Fruit fly (Drosophila melanogaster) whole organism, embryonic: ENCODE results near the gene CHES-1-like.

ENCODE experiments used
- Abd-B ChIP-seq: fragments of 200-800 bp; sonication (Bioruptor generic); optimal IDR thresholded peaks from 2 replicates; lab custom pipeline; 2018; ENCODE audit warnings: missing biosample characterization, mild to moderate bottlenecking, missing genetic modification characterization, moderate library complexity
- Bdp1 ChIP-seq: fragments of 200-800 bp; sonication (Bioruptor generic); optimal IDR thresholded peaks from 3 replicates; lab custom pipeline; 2016; ENCODE audit warnings: missing biosample characterization, missing genetic modification characterization
- Bgb ChIP-seq: fragments of 200-800 bp; sonication (Bioruptor generic); IDR thresholded peaks from 2 replicates; pipeline ENCODE4 v1.3.6; 2022; ENCODE audit warnings: missing biosample characterization, missing genetic modification characterization; ENCODE audit not compliant: partially characterized antibody
- CG10267 ChIP-seq: fragments of 200-800 bp; sonication (Bioruptor generic); optimal IDR thresholded peaks from 2 replicates; lab custom pipeline; 2018; ENCODE audit warnings: missing biosample characterization, mild to moderate bottlenecking, missing genetic modification characterization, moderate library complexity
- CG10543 ChIP-seq: fragments of 200-800 bp; sonication (Bioruptor generic); optimal IDR thresholded peaks from 3 replicates; lab custom pipeline; 2017; ENCODE audit warnings: missing biosample characterization, mild to moderate bottlenecking, missing genetic modification characterization, moderate library complexity
- CG11247 ChIP-seq: fragments of 200-800 bp; sonication (Bioruptor generic); IDR thresholded peaks from 2 replicates; pipeline ENCODE4 v1.3.6; 2022; ENCODE audit warnings: missing biosample characterization, missing genetic modification characterization
- CG12071 ChIP-seq: fragments of 200-800 bp; sonication (Bioruptor generic); optimal IDR thresholded peaks from 3 replicates; lab custom pipeline; 2018; ENCODE audit warnings: missing biosample characterization, mild to moderate bottlenecking, missing genetic modification characterization
- CG12104 ChIP-seq: fragments of 200-800 bp; sonication (Bioruptor generic); optimal IDR thresholded peaks from 3 replicates; lab custom pipeline; 2016; ENCODE audit warnings: missing biosample characterization, missing genetic modification characterization
- CG12659 ChIP-seq: fragments of 200-800 bp; sonication (Bioruptor generic); optimal IDR thresholded peaks from 3 replicates; lab custom pipeline; 2017; ENCODE audit warnings: mild to moderate bottlenecking, missing biosample characterization, missing genetic modification reagents, missing genetic modification characterization
- CG13123 ChIP-seq: fragments of 200-800 bp; sonication (Bioruptor generic); optimal IDR thresholded peaks from 2 replicates; lab custom pipeline; 2016; ENCODE audit warnings: missing biosample characterization, missing genetic modification characterization
- CG14014 ChIP-seq: fragments of 200-800 bp; sonication (Bioruptor generic); IDR thresholded peaks from 2 replicates; pipeline ENCODE4 v1.3.6; 2022; ENCODE audit warnings: missing biosample characterization, missing genetic modification characterization
- CG14710 ChIP-seq: fragments of 200-800 bp; sonication (Bioruptor generic); optimal IDR thresholded peaks from 3 replicates; lab custom pipeline; 2019; ENCODE audit warnings: missing biosample characterization, mild to moderate bottlenecking, missing genetic modification characterization, moderate library complexity
- CG15514 ChIP-seq: fragments of 200-800 bp; sonication (Bioruptor generic); optimal IDR thresholded peaks from 3 replicates; lab custom pipeline; 2017; ENCODE audit warnings: missing biosample characterization, missing genetic modification characterization, mild to moderate bottlenecking, moderate library complexity, missing genetic modification reagents
- CG15696 ChIP-seq: fragments of 200-800 bp; sonication (Bioruptor generic); optimal IDR thresholded peaks from 2 replicates; lab custom pipeline; 2019; ENCODE audit warnings: missing biosample characterization, mild to moderate bottlenecking, missing genetic modification characterization, moderate library complexity
- CG17328 ChIP-seq: fragments of 200-800 bp; sonication (Bioruptor generic); IDR thresholded peaks from 2 replicates; pipeline ENCODE4 v1.3.6; 2022; ENCODE audit warnings: missing biosample characterization, missing genetic modification characterization
- CG17802 ChIP-seq: fragments of 200-800 bp; sonication (Bioruptor generic); optimal IDR thresholded peaks from 2 replicates; lab custom pipeline; 2018; ENCODE audit warnings: missing biosample characterization, mild to moderate bottlenecking, missing genetic modification characterization, moderate library complexity
- CG17829 ChIP-seq: fragments of 200-800 bp; optimal IDR thresholded peaks from 2 replicates; lab custom pipeline; 2019; ENCODE audit warnings: missing biosample characterization, mild to moderate bottlenecking, missing genetic modification characterization, moderate library complexity
- CG18262 ChIP-seq: fragments of 200-800 bp; optimal IDR thresholded peaks from 3 replicates; lab custom pipeline; 2019; ENCODE audit warnings: missing biosample characterization, mild to moderate bottlenecking, missing genetic modification characterization, moderate library complexity
- CG30020 ChIP-seq: fragments of 200-800 bp; optimal IDR thresholded peaks from 2 replicates; lab custom pipeline; 2019; ENCODE audit warnings: missing biosample characterization, mild to moderate bottlenecking, missing genetic modification characterization, moderate library complexity
- CG4328 ChIP-seq: fragments of 200-800 bp; sonication (Bioruptor generic); optimal IDR thresholded peaks from 3 replicates; lab custom pipeline; 2017; ENCODE audit warnings: missing biosample characterization, missing genetic modification reagents, missing genetic modification characterization
- CG4617 ChIP-seq: fragments of 200-800 bp; sonication (Bioruptor generic); optimal IDR thresholded peaks from 3 replicates; lab custom pipeline; 2016; ENCODE audit warnings: missing biosample characterization, missing genetic modification characterization, borderline replicate concordance
- CG6683 ChIP-seq: fragments of 200-800 bp; sonication (Bioruptor generic); optimal IDR thresholded peaks from 2 replicates; lab custom pipeline; 2017; ENCODE audit warnings: missing biosample characterization, mild to moderate bottlenecking, missing genetic modification characterization, missing genetic modification reagents
- CG6765 ChIP-seq: fragments of 200-800 bp; sonication (Bioruptor generic); optimal IDR thresholded peaks from 3 replicates; lab custom pipeline; 2017; ENCODE audit warnings: missing biosample characterization, mild to moderate bottlenecking, missing genetic modification characterization
- CG7372 ChIP-seq: fragments of 200-800 bp; sonication (Bioruptor generic); IDR thresholded peaks from 2 replicates; pipeline ENCODE4 v1.3.6; 2022; ENCODE audit warnings: missing biosample characterization, missing genetic modification characterization
- CG8944 ChIP-seq: fragments of 200-800 bp; sonication (Bioruptor generic); optimal IDR thresholded peaks from 3 replicates; lab custom pipeline; 2016; ENCODE audit warnings: missing biosample characterization, missing genetic modification characterization
- CG9215 ChIP-seq: fragments of 200-800 bp; sonication (Bioruptor generic); IDR thresholded peaks from 2 replicates; pipeline ENCODE4 v1.3.6; 2022; ENCODE audit warnings: missing biosample characterization, missing genetic modification characterization
- Camta ChIP-seq: fragments of 200-800 bp; sonication (Bioruptor generic); optimal IDR thresholded peaks from 2 replicates; lab custom pipeline; 2016; ENCODE audit warnings: missing biosample characterization, missing genetic modification characterization
- Chrac-16 ChIP-seq: fragments of 200-800 bp; sonication (Bioruptor generic); optimal IDR thresholded peaks from 3 replicates; lab custom pipeline; 2016; ENCODE audit warnings: missing biosample characterization, missing genetic modification characterization
- Dfd ChIP-seq, 2 experiments: fragments of >200 bp; optimal IDR thresholded peaks; 2 replicates each; lab custom pipeline; 2017; ENCODE audit warnings: missing biosample characterization in 2 of 2, missing genetic modification characterization in 2 of 2
- Dip3 ChIP-seq: fragments of 200-800 bp; sonication (Bioruptor generic); optimal IDR thresholded peaks from 3 replicates; lab custom pipeline; 2016; ENCODE audit warnings: missing biosample characterization, missing genetic modification characterization
- NFAT ChIP-seq: fragments of 200-800 bp; sonication (Bioruptor generic); IDR thresholded peaks from 2 replicates; pipeline ENCODE4 v1.3.6; 2022; ENCODE audit warnings: missing biosample characterization, missing genetic modification characterization
- YL-1 ChIP-seq: fragments of 200-800 bp; sonication (Bioruptor generic); optimal IDR thresholded peaks from 3 replicates; lab custom pipeline; 2017; ENCODE audit warnings: missing biosample characterization, mild to moderate bottlenecking, missing genetic modification characterization
- ara ChIP-seq: fragments of 200-800 bp; sonication (Bioruptor generic); IDR thresholded peaks from 2 replicates; pipeline ENCODE4 v1.3.6; 2022; ENCODE audit warnings: missing biosample characterization, missing genetic modification characterization
- az2 ChIP-seq: fragments of 200-800 bp; sonication (Bioruptor generic); optimal IDR thresholded peaks from 3 replicates; lab custom pipeline; 2016; ENCODE audit warnings: missing biosample characterization, missing genetic modification characterization
- chm ChIP-seq: fragments of 200-800 bp; sonication (Bioruptor generic); IDR thresholded peaks from 2 replicates; pipeline ENCODE4 v1.3.6; 2022; ENCODE audit warnings: missing biosample characterization, missing genetic modification characterization
- chn ChIP-seq: fragments of 200-800 bp; sonication (Bioruptor generic); optimal IDR thresholded peaks from 2 replicates; lab custom pipeline; 2016; ENCODE audit warnings: missing biosample characterization, missing genetic modification characterization
- ci ChIP-seq: fragments of 200-800 bp; sonication (Bioruptor generic); IDR thresholded peaks from 3 replicates; pipeline ENCODE4 v1.3.6; 2022; ENCODE audit warnings: missing biosample characterization, missing genetic modification characterization
- danr ChIP-seq: fragments of 200-800 bp; sonication (Bioruptor generic); IDR thresholded peaks from 2 replicates; pipeline ENCODE4 v1.3.6; 2022; ENCODE audit warnings: missing biosample characterization, missing genetic modification characterization
- dysf ChIP-seq: fragments of 200-800 bp; sonication (Bioruptor generic); IDR thresholded peaks from 3 replicates; pipeline ENCODE4 v1.3.6; 2022; ENCODE audit warnings: missing biosample characterization, missing genetic modification characterization
- gcm ChIP-seq: fragments of 200-800 bp; sonication (Bioruptor generic); optimal IDR thresholded peaks from 2 replicates; lab custom pipeline; 2019; ENCODE audit warnings: missing biosample characterization, mild to moderate bottlenecking, missing genetic modification characterization, moderate library complexity
- hth ChIP-seq: fragments of >200 bp; optimal IDR thresholded peaks from 2 replicates; lab custom pipeline; 2017; ENCODE audit warnings: inconsistent platforms
- lov ChIP-seq, 2 experiments: fragments of 200-800 bp in 1 of 2; fragments of >200 bp in 1 of 2; sonication (Bioruptor generic) in 1 of 2; IDR thresholded peaks in 1 of 2; optimal IDR thresholded peaks in 1 of 2; 2 replicates in 1 of 2; 3 replicates in 1 of 2; pipeline versions ENCODE4 v1.3.6 to Lab custom; 2017 to 2022; ENCODE audit warnings: missing biosample characterization in 1 of 2, missing genetic modification characterization in 1 of 2
- phol ChIP-seq: fragments of 200-800 bp; sonication (Bioruptor generic); optimal IDR thresholded peaks from 3 replicates; lab custom pipeline; 2018; ENCODE audit warnings: missing biosample characterization, mild to moderate bottlenecking, missing genetic modification characterization, moderate library complexity
- pzg ChIP-seq: fragments of 200-800 bp; sonication (Bioruptor generic); optimal IDR thresholded peaks from 3 replicates; lab custom pipeline; 2018; ENCODE audit warnings: missing biosample characterization, mild to moderate bottlenecking, missing genetic modification characterization, moderate library complexity
- sna ChIP-seq: fragments of 200-800 bp; sonication (Bioruptor generic); IDR thresholded peaks from 2 replicates; pipeline ENCODE4 v1.3.6; 2022; ENCODE audit warnings: missing biosample characterization, missing genetic modification characterization; ENCODE audit not compliant: partially characterized antibody
- twi ChIP-seq: fragments of 200-800 bp; optimal IDR thresholded peaks from 2 replicates; lab custom pipeline; 2019; ENCODE audit warnings: missing biosample characterization, mild to moderate bottlenecking, missing genetic modification characterization, moderate library complexity
- unc-4 ChIP-seq: fragments of 200-800 bp; sonication (Bioruptor generic); IDR thresholded peaks from 2 replicates; pipeline ENCODE4 v1.3.6; 2022; ENCODE audit warnings: missing biosample characterization, missing genetic modification characterization; ENCODE audit not compliant: partially characterized antibody

CHES-1-like gene

DNA sequence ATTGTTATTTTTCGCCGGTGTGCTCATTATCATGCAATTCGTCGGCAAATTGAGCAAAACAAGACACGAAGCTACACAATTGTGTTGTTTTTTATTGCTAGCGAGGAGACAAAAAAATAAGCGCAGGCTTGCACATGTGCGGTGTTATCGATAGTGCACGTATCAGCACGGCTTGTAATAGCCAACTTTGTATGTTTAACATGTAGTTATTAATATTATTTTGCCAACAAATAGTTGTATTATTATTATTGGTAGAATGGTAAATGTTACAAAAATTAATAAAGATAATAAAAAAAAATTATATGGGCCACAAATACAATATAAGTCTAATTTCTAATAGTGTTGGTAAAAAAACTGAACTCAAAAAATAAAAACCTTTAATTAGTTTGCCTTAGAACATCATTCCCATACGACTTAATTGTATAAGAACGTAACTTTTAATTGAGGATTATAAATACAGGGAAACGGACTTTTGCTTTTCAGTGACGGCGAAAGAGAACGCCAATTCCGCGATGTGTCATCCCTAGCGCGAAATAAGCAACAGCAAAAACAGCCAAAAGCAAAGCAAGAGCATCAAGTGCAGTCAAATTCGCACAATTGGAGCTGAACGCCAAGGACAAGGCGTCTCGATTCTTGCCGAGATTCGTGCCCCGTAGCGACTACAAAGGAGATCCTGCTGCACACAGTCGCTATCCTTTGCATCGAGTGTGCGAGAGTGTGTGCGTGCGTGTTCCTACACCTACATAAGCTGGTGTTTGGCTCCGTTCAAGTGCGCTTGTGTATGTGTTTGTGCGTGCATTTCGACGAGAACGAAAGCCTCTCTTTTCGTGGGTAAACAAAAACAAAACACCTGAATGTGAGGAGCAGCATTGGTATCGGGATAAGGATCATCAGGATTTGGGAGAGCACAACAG is 19.3 kb upstream of the CHES-1-like start, which contains the start of the genes NELF-B and CG12155 (continued):
- peak; percentile 74 for TF ChIP-seq CG14710 (tag; lab: Kevin White, UChicago)
- no peak for TF ChIP-seq chm (GFP tag; lab: Robert Waterston, UW)
- TF ChIP-seq Chrac-16 (GFP tag; lab: Kevin White, UChicago): peak; percentile 49
- TF ChIP-seq Abd-B (GFP tag; lab: Kevin White, UChicago): peak; percentile 70
- peak; percentile 69 for TF ChIP-seq CG18262 (tag; lab: Kevin White, UChicago)
- no peak for TF ChIP-seq CG6765 (GFP tag; lab: Kevin White, UChicago)
- no peak for TF ChIP-seq Dfd (GFP tag; optimal IDR thresholded peaks at IDR 0.05; lab: Kevin White, UChicago)
- peak; percentile 9 for TF ChIP-seq CG17802 (tag; lab: Kevin White, UChicago)
- 0 out of 2 replicates have a peak, but pooled peaks have one; percentile 18 for TF ChIP-seq CG11247 (GFP tag; lab: Robert Waterston, UW)
- peak; percentile 48; the same call in 1 of the 2 replicates for TF ChIP-seq unc-4 (GFP tag; lab: Robert Waterston, UW)
- peak; percentile 7 for TF ChIP-seq YL-1 (GFP tag; lab: Kevin White, UChicago)
- TF ChIP-seq CG13123 (GFP tag; lab: Kevin White, UChicago): peak; percentile 35
- TF ChIP-seq danr (GFP tag; lab: Robert Waterston, UW): 0 out of 2 replicates have a peak, but pooled peaks have one; percentile 6
- TF ChIP-seq CG4328 (GFP tag; lab: Kevin White, UChicago): peak; percentile 17
- peak; percentile 30 for TF ChIP-seq Dip3 (GFP tag; lab: Kevin White, UChicago)
- peak; percentile 59 for TF ChIP-seq CG10267 (tag; lab: Kevin White, UChicago)
- 0 out of 2 replicates have a peak, but pooled peaks have one; percentile 45 for TF ChIP-seq NFAT
- peak; percentile 19; the same call in 1 of the 2 replicates for TF ChIP-seq CG14014 (GFP tag; lab: Robert Waterston, UW)
- peak; percentile 11 for TF ChIP-seq CG8944 (GFP tag; lab: Kevin White, UChicago)
- TF ChIP-seq CG9215 (GFP tag; lab: Robert Waterston, UW): peak; percentile 53
- TF ChIP-seq lov (optimal IDR thresholded peaks at IDR 0.05; lab: Kevin White, UChicago): no peak
- no peak for TF ChIP-seq lov (GFP tag; IDR thresholded peaks at IDR 0.05; lab: Robert Waterston, UW)
- peak; percentile 40; the same call in 1 of the 2 replicates for TF ChIP-seq Bgb (GFP tag; lab: Robert Waterston, UW)
- TF ChIP-seq CG17829 (tag; lab: Kevin White, UChicago): peak; percentile 52
- peak; percentile 63 for TF ChIP-seq CG10543 (GFP tag; lab: Kevin White, UChicago)
- TF ChIP-seq CG30020 (tag; lab: Kevin White, UChicago): peak; percentile 58
- 0 out of 3 replicates have a peak, but pooled peaks have one; percentile 32 for TF ChIP-seq dysf (GFP tag; lab: Robert Waterston, UW)
- TF ChIP-seq CG7372: 0 out of 2 replicates have a peak, but pooled peaks have one; percentile 25
- peak; percentile 65 for TF ChIP-seq phol (tag; lab: Kevin White, UChicago)
- TF ChIP-seq sna (GFP tag; lab: Robert Waterston, UW): 0 out of 2 replicates have a peak, but pooled peaks have one; percentile 21
- TF ChIP-seq ara (GFP tag; lab: Robert Waterston, UW): peak; percentile 21; the same call in 1 of the 2 replicates
- peak; percentile 33 for TF ChIP-seq pzg (GFP tag; lab: Kevin White, UChicago)
- peak; percentile 7 for TF ChIP-seq chn (GFP tag; lab: Kevin White, UChicago)
- no peak for TF ChIP-seq gcm (GFP tag; lab: Kevin White, UChicago)
- TF ChIP-seq CG15696 (tag; lab: Kevin White, UChicago): peak; percentile 34
- TF ChIP-seq Camta: no peak
- no peak for TF ChIP-seq CG12071 (GFP tag; lab: Kevin White, UChicago)
- TF ChIP-seq CG4617: peak; percentile 7
- TF ChIP-seq Bdp1 (GFP tag; lab: Kevin White, UChicago): peak; percentile 8
- TF ChIP-seq CG12104 (GFP tag; lab: Kevin White, UChicago): peak; percentile 77
- peak; percentile 77 for TF ChIP-seq CG12659 (GFP tag; lab: Kevin White, UChicago)
- TF ChIP-seq CG15514 (GFP tag; lab: Kevin White, UChicago): no peak
- peak; percentile 26 for TF ChIP-seq twi (tag; lab: Kevin White, UChicago)
- peak; percentile 59 for TF ChIP-seq az2 (GFP tag; lab: Kevin White, UChicago)
- TF ChIP-seq hth (lab: Kevin White, UChicago): no peak
- no peak for TF ChIP-seq CG6683 (GFP tag; lab: Kevin White, UChicago)
- TF ChIP-seq CG17328: no peak
- 0 out of 3 replicates have a peak, but pooled peaks have one; percentile 8 for TF ChIP-seq ci (GFP tag; lab: Robert Waterston, UW)
